Fruit fly (Drosophila melanogaster): ENCODE measurements around the gene CG2444.
A peak's percentile ranks its signal among the peaks of the same experiment; 100 is the strongest.

Gene CG2444

DNA sequence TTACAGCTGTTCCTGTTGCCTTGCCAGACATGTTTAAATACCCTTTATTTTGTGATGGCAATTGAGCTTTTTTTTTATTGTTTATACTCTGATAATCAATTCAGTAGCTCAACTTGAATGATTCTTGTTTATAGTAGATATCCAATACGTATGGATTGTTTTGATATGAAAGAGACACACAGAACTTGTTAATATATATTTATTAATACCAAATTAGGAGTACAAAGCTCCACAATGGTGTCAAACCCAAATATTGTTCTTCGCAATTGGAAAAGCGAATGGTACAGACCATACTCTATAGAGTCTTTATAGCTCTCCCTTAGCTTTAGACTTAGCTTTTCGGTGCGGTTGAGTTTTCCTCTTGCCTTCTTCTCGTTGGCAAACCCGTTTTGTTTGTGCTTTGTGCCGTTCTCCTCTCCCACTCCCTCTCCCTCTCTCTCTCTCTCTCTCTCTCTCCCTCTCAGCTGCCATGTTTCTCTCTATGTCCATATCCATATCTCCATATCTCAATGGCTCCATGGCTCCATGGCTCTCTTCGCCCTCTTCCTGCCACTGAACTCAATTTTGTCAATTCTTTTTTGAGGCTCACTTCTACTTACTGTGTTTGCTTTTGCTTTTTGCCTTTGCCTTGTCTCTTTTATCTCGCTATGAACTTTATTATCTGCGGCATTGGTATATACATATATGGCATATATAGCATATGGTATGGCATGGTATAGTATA, 19.0 kb downstream of the CG2444 start (continued):
- TF ChIP-seq CG7368 (GFP tag; optimal IDR thresholded peaks at IDR 0.05) (peak; percentile 68), CG10669 (GFP tag; optimal IDR thresholded peaks at IDR 0.05) (peak; percentile 86), dsx (GFP tag; optimal IDR thresholded peaks at IDR 0.05; ENCODE audit: poor library complexity, severe bottlenecking) (peak; percentile 79), CG3919 (GFP tag; optimal IDR thresholded peaks at IDR 0.05) (peak; percentile 68), CG31627 (GFP tag; optimal IDR thresholded peaks at IDR 0.05) (peak; percentile 67), cyc (GFP tag; optimal IDR thresholded peaks at IDR 0.05) (peak; percentile 69), CG10631 (GFP tag; optimal IDR thresholded peaks at IDR 0.05) (peak; percentile 90), svp (GFP tag) (peak; percentile 80), Smox (GFP tag; optimal IDR thresholded peaks at IDR 0.05) (peak; percentile 82)

DNA sequence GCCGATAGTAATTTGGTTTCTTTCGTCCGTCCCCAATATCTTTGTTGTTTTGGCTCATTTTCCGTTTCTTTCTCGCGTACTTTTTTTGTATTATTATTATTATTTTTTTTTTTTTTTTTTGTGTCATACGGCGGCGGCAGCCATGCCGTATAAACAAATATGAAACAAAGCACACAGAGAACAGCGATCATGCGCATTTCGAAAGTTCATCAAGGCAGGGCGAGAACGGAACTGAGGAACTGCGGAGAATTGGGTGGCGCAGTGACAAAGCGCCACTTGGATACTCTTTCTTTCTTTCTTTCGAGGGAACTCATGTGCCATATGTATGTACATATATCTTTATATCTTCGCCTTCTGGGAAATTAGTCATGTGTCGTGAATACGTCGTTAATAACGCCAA, 20.6 kb downstream of the CG2444 start:
- peak; percentile 11 for TF ChIP-seq CG6854 (GFP tag; optimal IDR thresholded peaks at IDR 0.05)
- TF ChIP-seq OdsH (GFP tag; optimal IDR thresholded peaks at IDR 0.05), result peak; percentile 22
- peak; percentile 60 for TF ChIP-seq vri (GFP tag; optimal IDR thresholded peaks at IDR 0.05)
- TF ChIP-seq Sox102F (GFP tag; optimal IDR thresholded peaks at IDR 0.05), result peak; percentile 62
- no peak for TF ChIP-seq Ets21C (GFP tag; optimal IDR thresholded peaks at IDR 0.05)
- peak; percentile 69 for TF ChIP-seq Sox14 (GFP tag; optimal IDR thresholded peaks at IDR 0.05)
- peak; percentile 15 for TF ChIP-seq CG3919 (GFP tag; optimal IDR thresholded peaks at IDR 0.05)
- no peak for TF ChIP-seq spab (GFP tag; optimal IDR thresholded peaks at IDR 0.05)
- TF ChIP-seq CG11762 (GFP tag; optimal IDR thresholded peaks at IDR 0.05; ENCODE audit: insufficient read depth), result peak; percentile 1
- peak; percentile 78 for TF ChIP-seq svp (GFP tag)
- TF ChIP-seq CG1621 (tag; optimal IDR thresholded peaks at IDR 0.05), result peak; percentile 34
- peak; percentile 12 for TF ChIP-seq fd59A (GFP tag; optimal IDR thresholded peaks at IDR 0.05)
- TF ChIP-seq esn (GFP tag; optimal IDR thresholded peaks at IDR 0.05), result peak; percentile 34
- TF ChIP-seq CG10631 (GFP tag; optimal IDR thresholded peaks at IDR 0.05), result peak; percentile 4
- peak; percentile 56; the same call in 1 of the 3 replicates for TF ChIP-seq eg (GFP tag; IDR thresholded peaks at IDR 0.05)
- TF ChIP-seq Blimp-1 (GFP tag; optimal IDR thresholded peaks at IDR 0.05), result peak; percentile 27
- TF ChIP-seq Met (GFP tag; optimal IDR thresholded peaks at IDR 0.05), result no peak
- peak; percentile 29 for TF ChIP-seq dsx (GFP tag; optimal IDR thresholded peaks at IDR 0.05; ENCODE audit: poor library complexity, severe bottlenecking)
- peak; percentile 21 to 62 for TF ChIP-seq ss (GFP tag; optimal IDR thresholded peaks at IDR 0.05)
- TF ChIP-seq Eip75B (GFP tag; optimal IDR thresholded peaks at IDR 0.05), result peak; percentile 32
- TF ChIP-seq CG8319 (GFP tag; optimal IDR thresholded peaks at IDR 0.05), result no peak
- TF ChIP-seq cyc (GFP tag; optimal IDR thresholded peaks at IDR 0.05), result peak; percentile 20
- TF ChIP-seq topi (GFP tag; optimal IDR thresholded peaks at IDR 0.05), result peak; percentile 11
- no peak for TF ChIP-seq CG7368 (GFP tag; optimal IDR thresholded peaks at IDR 0.05)
- no peak for TF ChIP-seq fd85E (GFP tag; optimal IDR thresholded peaks at IDR 0.05)
- peak; percentile 23 for TF ChIP-seq CG16779 (tag; optimal IDR thresholded peaks at IDR 0.05)
- no peak for TF ChIP-seq Lpt (GFP tag; optimal IDR thresholded peaks at IDR 0.05)
- TF ChIP-seq acj6 (GFP tag; optimal IDR thresholded peaks at IDR 0.05), result peak; percentile 31
- TF ChIP-seq CG6808 (GFP tag; optimal IDR thresholded peaks at IDR 0.05), result peak; percentile 39
- TF ChIP-seq achi (GFP tag; optimal IDR thresholded peaks at IDR 0.05), result peak; percentile 34
- TF ChIP-seq net (GFP tag; optimal IDR thresholded peaks at IDR 0.05), result peak; percentile 30
- no peak for TF ChIP-seq Sox15 (GFP tag; optimal IDR thresholded peaks at IDR 0.05)
- no peak for TF ChIP-seq Hr4 (GFP tag; optimal IDR thresholded peaks at IDR 0.05)
- peak; percentile 46 for TF ChIP-seq CG34406 (GFP tag; optimal IDR thresholded peaks at IDR 0.05)
- TF ChIP-seq Ets96B (tag; optimal IDR thresholded peaks at IDR 0.05), result peak; percentile 31
- no peak for TF ChIP-seq Hr38 (GFP tag; optimal IDR thresholded peaks at IDR 0.05)
- peak; percentile 19 for TF ChIP-seq CG6792 (GFP tag; optimal IDR thresholded peaks at IDR 0.05)
- peak; percentile 61 for TF ChIP-seq Eip78C (GFP tag)
- 0 out of 2 replicates have a peak, but pooled peaks have one; percentile 31 for TF ChIP-seq CG15336 (GFP tag; IDR thresholded peaks at IDR 0.05)
- TF ChIP-seq Hr39 (GFP tag; optimal IDR thresholded peaks at IDR 0.05), result peak; percentile 14
- TF ChIP-seq CG8632 (GFP tag; optimal IDR thresholded peaks at IDR 0.05), result peak; percentile 35
- TF ChIP-seq Eip93F (GFP tag; optimal IDR thresholded peaks at IDR 0.05), result peak; percentile 84
- peak; percentile 60; the same call in 2 of the 3 replicates for TF ChIP-seq CG8119 (GFP tag; IDR thresholded peaks at IDR 0.05)
- TF ChIP-seq salr (GFP tag; optimal IDR thresholded peaks at IDR 0.05), result peak in 1 of 2 experiments; percentile 18
- peak; percentile 5 for TF ChIP-seq CG31627 (GFP tag; optimal IDR thresholded peaks at IDR 0.05)
